Worm (Caenorhabditis elegans): ENCODE data around the gene tag-10.

DNA sequence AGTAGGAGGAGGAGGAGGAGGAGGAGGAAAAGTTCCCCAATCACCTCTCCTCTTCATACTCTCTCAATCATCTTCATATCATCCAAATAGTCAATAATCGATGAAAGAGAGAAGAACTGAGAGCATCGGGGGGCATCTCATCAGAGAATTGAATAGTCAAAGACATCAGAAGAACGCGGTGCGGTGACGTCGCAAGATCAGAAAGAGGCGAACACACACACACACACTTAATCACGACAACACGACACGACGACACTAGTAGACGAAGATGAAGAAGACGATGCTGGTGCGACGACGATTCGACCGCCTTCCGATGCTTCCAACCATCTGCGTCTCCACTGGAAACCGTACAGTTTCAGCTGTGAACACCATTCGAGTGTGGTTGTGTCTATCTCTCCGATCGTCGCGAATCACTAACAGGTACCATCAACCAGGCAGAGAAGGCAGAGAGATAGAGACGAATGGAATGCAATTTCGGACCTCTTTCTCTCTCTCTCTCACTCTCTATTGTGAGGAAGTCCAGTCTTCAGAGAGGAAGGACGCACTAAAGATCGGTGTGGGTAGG is 46.3 kb downstream of the tag-10 start:
- no peak for TF ChIP-seq ceh-82 (tag; optimal IDR thresholded peaks at IDR 0.05)
- no peak for TF ChIP-seq unc-62 (GFP tag; optimal IDR thresholded peaks at IDR 0.05)
